Worm (Caenorhabditis elegans): ENCODE measurements around the gene Y73B6BL.27.

ce11 chrIV:6487047-6487446 lies 14.0 kb upstream of the Y73B6BL.27 start, which contains the start of gene Y73B6BL.37:
- no peak for TF ChIP-seq him-1 (tag; optimal IDR thresholded peaks at IDR 0.05)
- no peak for TF ChIP-seq W03F9.2 (tag; optimal IDR thresholded peaks at IDR 0.05)
- no peak for TF ChIP-seq dao-5 (tag; optimal IDR thresholded peaks at IDR 0.05)

Data from whole organism, L4/young adult.